Worm (Caenorhabditis elegans) whole organism, L4 larva: ENCODE results near the gene coa-7.

Source experiments
- D1046.2 ChIP-seq: fragments of 200-800 bp; sonication (Bioruptor generic); IDR thresholded peaks from 2 replicates; pipeline ENCODE4 v1.3.6; 2022; ENCODE audit warnings: missing genetic modification characterization, missing compliant biosample characterization
- F37D6.2 ChIP-seq: sonication (generic microtip); optimal IDR thresholded peaks from 2 replicates; lab custom pipeline; 2016; ENCODE audit warnings: mild to moderate bottlenecking, missing genetic modification characterization, missing compliant biosample characterization
- F49E8.2 ChIP-seq: sonication (generic microtip); optimal IDR thresholded peaks from 2 replicates; lab custom pipeline; 2016; ENCODE audit warnings: missing compliant biosample characterization, mild to moderate bottlenecking, missing genetic modification characterization, borderline replicate concordance
- T20F7.1 ChIP-seq: fragments of 200-800 bp; sonication (Bioruptor generic); optimal IDR thresholded peaks from 2 replicates; lab custom pipeline; 2018; ENCODE audit warnings: mild to moderate bottlenecking, missing genetic modification characterization, missing compliant biosample characterization
- ZK337.2 ChIP-seq: fragments of 200-800 bp; sonication (Bioruptor generic); IDR thresholded peaks from 2 replicates; pipeline ENCODE4 v1.3.6; 2022; ENCODE audit warnings: missing genetic modification reagents, missing genetic modification characterization, missing compliant biosample characterization
- aly-2 ChIP-seq: sonication (generic microtip); optimal IDR thresholded peaks from 2 replicates; lab custom pipeline; 2018; ENCODE audit warnings: missing biosample characterization, missing genetic modification characterization
- ama-1 ChIP-seq: fragments of 150-350 bp; optimal IDR thresholded peaks from 2 replicates; lab custom pipeline; 2014; ENCODE audit warnings: inconsistent platforms, mixed read lengths
- ceh-20 ChIP-seq: fragments of 200-800 bp; sonication (Bioruptor generic); IDR thresholded peaks from 2 replicates; pipeline ENCODE4 v1.3.6; 2022; ENCODE audit warnings: missing genetic modification reagents, missing genetic modification characterization, missing compliant biosample characterization
- ceh-62 ChIP-seq: sonication (generic microtip); optimal IDR thresholded peaks from 2 replicates; lab custom pipeline; 2017; ENCODE audit warnings: missing biosample characterization, missing genetic modification characterization
- ceh-82 ChIP-seq: sonication (generic microtip); optimal IDR thresholded peaks from 2 replicates; lab custom pipeline; 2017; ENCODE audit warnings: missing biosample characterization, missing genetic modification characterization
- cey-2 ChIP-seq: sonication (generic microtip); optimal IDR thresholded peaks from 3 replicates; lab custom pipeline; 2017; ENCODE audit warnings: missing genetic modification characterization, mild to moderate bottlenecking, missing compliant biosample characterization, antibody characterized with exemption, borderline replicate concordance; ENCODE audit not compliant: insufficient read depth
- ctbp-1 ChIP-seq: fragments of 200-800 bp; sonication (Bioruptor generic); IDR thresholded peaks from 2 replicates; pipeline ENCODE4 v1.3.6; 2022; ENCODE audit warnings: missing genetic modification reagents, missing genetic modification characterization, missing compliant biosample characterization
- daf-19 ChIP-seq: fragments of 200-800 bp; sonication (Bioruptor generic); conservative IDR thresholded peaks from 2 replicates; pipeline ENCODE4 v1.3.6; 2022; ENCODE audit warnings: missing genetic modification characterization, missing compliant biosample characterization
- daf-8 ChIP-seq: fragments of 200-800 bp; sonication (Bioruptor generic); IDR thresholded peaks from 2 replicates; pipeline ENCODE4 v1.3.6; 2022; ENCODE audit warnings: missing genetic modification characterization, missing compliant biosample characterization
- dpl-1 ChIP-seq: fragments of 150-350 bp; optimal IDR thresholded peaks from 2 replicates; lab custom pipeline; 2014; ENCODE audit warnings: missing biosample characterization, missing genetic modification reagents, missing genetic modification characterization
- dve-1 ChIP-seq: sonication (generic microtip); optimal IDR thresholded peaks from 2 replicates; lab custom pipeline; 2017; ENCODE audit warnings: antibody characterized with exemption, mild to moderate bottlenecking, missing genetic modification characterization, missing compliant biosample characterization; ENCODE audit not compliant: insufficient read depth
- fkh-10 ChIP-seq: fragments of 150-350 bp; optimal IDR thresholded peaks from 2 replicates; lab custom pipeline; 2014; ENCODE audit warnings: missing biosample characterization, missing genetic modification reagents, missing genetic modification characterization
- lim-7 ChIP-seq: fragments of 200-800 bp; sonication (Bioruptor generic); IDR thresholded peaks from 2 replicates; pipeline ENCODE4 v1.3.6; 2022; ENCODE audit warnings: missing genetic modification characterization, missing compliant biosample characterization
- lin-1 ChIP-seq: fragments of 200-800 bp; sonication (Bioruptor generic); IDR thresholded peaks from 2 replicates; pipeline ENCODE4 v1.3.6; 2022; ENCODE audit warnings: missing genetic modification reagents, missing genetic modification characterization, missing compliant biosample characterization
- lin-13 ChIP-seq: fragments of 150-350 bp; optimal IDR thresholded peaks from 2 replicates; lab custom pipeline; 2014; ENCODE audit warnings: missing biosample characterization, missing genetic modification reagents, missing genetic modification characterization
- lin-15B ChIP-seq: fragments of 150-350 bp; sonication (generic microtip); optimal IDR thresholded peaks from 3 replicates; lab custom pipeline; 2014; ENCODE audit warnings: missing biosample characterization, missing genetic modification characterization
- lin-29 ChIP-seq: fragments of 200-800 bp; sonication (Bioruptor generic); IDR thresholded peaks from 2 replicates; pipeline ENCODE4 v1.3.6; 2022; ENCODE audit warnings: missing genetic modification reagents, missing genetic modification characterization, missing compliant biosample characterization
- lin-38 ChIP-seq: fragments of 200-800 bp; sonication (Bioruptor generic); IDR thresholded peaks from 2 replicates; pipeline ENCODE4 v1.3.6; 2022; ENCODE audit warnings: missing genetic modification reagents, missing genetic modification characterization, missing compliant biosample characterization
- lin-39 ChIP-seq: fragments of 150-350 bp; optimal IDR thresholded peaks from 2 replicates; lab custom pipeline; 2014; ENCODE audit warnings: missing biosample characterization, missing genetic modification reagents, missing genetic modification characterization
- madf-5 ChIP-seq, 2 experiments: fragments of 200-800 bp; sonication (Bioruptor generic); IDR thresholded peaks; 2 replicates each; pipeline ENCODE4 v1.3.6; 2022; ENCODE audit warnings: missing compliant biosample characterization in 2 of 2, missing genetic modification characterization in 2 of 2
- mdt-29 ChIP-seq: fragments of 200-800 bp; sonication (Bioruptor generic); IDR thresholded peaks from 2 replicates; pipeline ENCODE4 v1.3.6; 2022; ENCODE audit warnings: missing genetic modification reagents, missing genetic modification characterization, missing compliant biosample characterization
- mes-2 ChIP-seq: sonication (generic microtip); optimal IDR thresholded peaks from 2 replicates; lab custom pipeline; 2016; ENCODE audit warnings: missing genotype, mild to moderate bottlenecking, missing genetic modification characterization, missing compliant biosample characterization; ENCODE audit not compliant: poor library complexity, severe bottlenecking
- mxl-3 ChIP-seq: fragments of 200-800 bp; sonication (Bioruptor generic); optimal IDR thresholded peaks from 2 replicates; lab custom pipeline; 2018; ENCODE audit warnings: mild to moderate bottlenecking, missing genetic modification characterization, missing compliant biosample characterization
- nhr-102 ChIP-seq: sonication (generic microtip); optimal IDR thresholded peaks from 2 replicates; lab custom pipeline; 2016; ENCODE audit warnings: mild to moderate bottlenecking, missing genetic modification characterization, moderate library complexity, missing compliant biosample characterization
- nhr-11 ChIP-seq: fragments of 150-350 bp; optimal IDR thresholded peaks from 2 replicates; lab custom pipeline; 2014; ENCODE audit warnings: missing biosample characterization, missing genetic modification characterization
- nhr-111 ChIP-seq: fragments of 200-800 bp; sonication (Bioruptor generic); optimal IDR thresholded peaks from 2 replicates; lab custom pipeline; 2018; ENCODE audit warnings: mild to moderate bottlenecking, missing genetic modification characterization, missing compliant biosample characterization
- nhr-48 ChIP-seq: sonication (generic microtip); optimal IDR thresholded peaks from 2 replicates; lab custom pipeline; 2016; ENCODE audit warnings: mild to moderate bottlenecking, missing genetic modification characterization, missing compliant biosample characterization
- nhr-6 ChIP-seq: fragments of 150-350 bp; optimal IDR thresholded peaks from 2 replicates; lab custom pipeline; 2014; ENCODE audit warnings: missing biosample characterization, missing genetic modification characterization
- nhr-76 ChIP-seq: fragments of 150-350 bp; optimal IDR thresholded peaks from 2 replicates; lab custom pipeline; 2014; ENCODE audit warnings: missing biosample characterization, missing genetic modification characterization
- pha-4 ChIP-seq, 2 experiments: fragments of 150-350 bp in 1 of 2; fragments of 200-800 bp in 1 of 2; sonication (Bioruptor generic) in 1 of 2; IDR thresholded peaks in 1 of 2; optimal IDR thresholded peaks in 1 of 2; 2 replicates each; pipeline versions ENCODE4 v1.3.6 to Lab custom; 2014 to 2022; ENCODE audit warnings: missing genetic modification characterization in 2 of 2, missing genetic modification reagents in 2 of 2, missing biosample characterization in 1 of 2, missing compliant biosample characterization in 1 of 2
- php-3 ChIP-seq: fragments of 200-800 bp; sonication (Bioruptor generic); IDR thresholded peaks from 2 replicates; pipeline ENCODE4 v1.3.6; 2022; ENCODE audit warnings: missing genetic modification reagents, missing genetic modification characterization, missing compliant biosample characterization
- pqm-1 ChIP-seq: sonication (generic microtip); optimal IDR thresholded peaks from 2 replicates; lab custom pipeline; 2017; ENCODE audit warnings: missing biosample characterization, missing genetic modification characterization
- rbr-2 ChIP-seq: sonication (generic microtip); optimal IDR thresholded peaks from 2 replicates; lab custom pipeline; 2016; ENCODE audit warnings: missing genotype, missing genetic modification characterization, missing compliant biosample characterization
- saeg-2 ChIP-seq: fragments of 200-800 bp; sonication (Bioruptor generic); IDR thresholded peaks from 2 replicates; pipeline ENCODE4 v1.3.6; 2022; ENCODE audit warnings: missing genetic modification reagents, missing genetic modification characterization, missing compliant biosample characterization
- sdz-12 ChIP-seq: fragments of 200-800 bp; sonication (Bioruptor generic); optimal IDR thresholded peaks from 2 replicates; lab custom pipeline; 2018; ENCODE audit warnings: mild to moderate bottlenecking, missing genetic modification characterization, missing compliant biosample characterization
- set-16 ChIP-seq: fragments of 200-800 bp; sonication (Bioruptor generic); IDR thresholded peaks from 2 replicates; pipeline ENCODE4 v1.3.6; 2022; ENCODE audit warnings: missing genetic modification reagents, missing genetic modification characterization, missing compliant biosample characterization
- skn-1 ChIP-seq: fragments of 150-350 bp; optimal IDR thresholded peaks from 2 replicates; lab custom pipeline; 2014; ENCODE audit warnings: missing biosample characterization, missing genetic modification characterization
- snpc-4 ChIP-seq: fragments of 150-350 bp; optimal IDR thresholded peaks from 2 replicates; lab custom pipeline; 2014; ENCODE audit warnings: missing biosample characterization, missing genetic modification characterization
- spr-1 ChIP-seq: sonication (generic microtip); optimal IDR thresholded peaks from 2 replicates; lab custom pipeline; 2016; ENCODE audit warnings: mild to moderate bottlenecking, missing genetic modification characterization, missing compliant biosample characterization
- spr-3 ChIP-seq: fragments of 200-800 bp; sonication (Bioruptor generic); optimal IDR thresholded peaks from 2 replicates; lab custom pipeline; 2018; ENCODE audit warnings: mild to moderate bottlenecking, missing genetic modification characterization, missing compliant biosample characterization
- tag-97 ChIP-seq: fragments of 200-800 bp; sonication (Bioruptor generic); IDR thresholded peaks from 2 replicates; pipeline ENCODE4 v1.3.6; 2022; ENCODE audit warnings: missing genetic modification characterization, missing compliant biosample characterization
- unc-130 ChIP-seq: sonication (generic microtip); optimal IDR thresholded peaks from 2 replicates; lab custom pipeline; 2016; ENCODE audit warnings: missing genetic modification reagents, missing genetic modification characterization, missing compliant biosample characterization
- unc-39 ChIP-seq: sonication (generic microtip); optimal IDR thresholded peaks from 2 replicates; lab custom pipeline; 2017; ENCODE audit warnings: missing biosample characterization, missing genetic modification characterization
- zfp-3 ChIP-seq: fragments of 200-800 bp; sonication (Bioruptor generic); conservative IDR thresholded peaks from 2 replicates; pipeline ENCODE4 v1.3.6; 2022; ENCODE audit warnings: missing genetic modification reagents, missing genetic modification characterization, missing compliant biosample characterization

Gene coa-7

DNA sequence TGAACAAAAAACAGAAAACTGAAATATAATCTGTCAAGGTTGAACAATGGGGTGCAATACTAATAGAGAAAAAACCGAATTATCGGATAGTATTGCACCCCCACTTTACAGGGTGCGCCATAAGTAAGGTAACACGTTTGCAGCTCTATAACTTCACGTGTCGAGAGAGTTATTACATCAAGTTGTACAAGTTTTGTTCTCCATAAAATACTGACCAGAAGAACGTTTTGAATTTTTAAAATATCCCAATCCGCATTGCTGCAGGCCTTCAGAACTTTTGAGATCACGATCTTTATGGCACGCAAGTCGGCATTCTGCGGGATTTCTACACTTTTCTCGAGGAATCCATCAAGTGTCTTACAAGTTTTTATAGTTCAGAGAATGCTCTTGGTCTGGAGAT, 13.1 kb downstream of the coa-7 start (continued):
- TF ChIP-seq spr-3: no peak
- no peak for TF ChIP-seq ceh-62 (tag; lab: Kevin White, UChicago)
- TF ChIP-seq F49E8.2 (tag; lab: Kevin White, UChicago): no peak
- TF ChIP-seq D1046.2 (GFP tag; lab: Robert Waterston, UW): no peak
- TF ChIP-seq mes-2 (tag; lab: Kevin White, UChicago): peak; percentile 2
- peak; percentile 24 for TF ChIP-seq nhr-102
- no peak for TF ChIP-seq ceh-20 (GFP tag; lab: Robert Waterston, UW)
- TF ChIP-seq nhr-76: no peak
- TF ChIP-seq, all 104 proteins: peak for 5

DNA sequence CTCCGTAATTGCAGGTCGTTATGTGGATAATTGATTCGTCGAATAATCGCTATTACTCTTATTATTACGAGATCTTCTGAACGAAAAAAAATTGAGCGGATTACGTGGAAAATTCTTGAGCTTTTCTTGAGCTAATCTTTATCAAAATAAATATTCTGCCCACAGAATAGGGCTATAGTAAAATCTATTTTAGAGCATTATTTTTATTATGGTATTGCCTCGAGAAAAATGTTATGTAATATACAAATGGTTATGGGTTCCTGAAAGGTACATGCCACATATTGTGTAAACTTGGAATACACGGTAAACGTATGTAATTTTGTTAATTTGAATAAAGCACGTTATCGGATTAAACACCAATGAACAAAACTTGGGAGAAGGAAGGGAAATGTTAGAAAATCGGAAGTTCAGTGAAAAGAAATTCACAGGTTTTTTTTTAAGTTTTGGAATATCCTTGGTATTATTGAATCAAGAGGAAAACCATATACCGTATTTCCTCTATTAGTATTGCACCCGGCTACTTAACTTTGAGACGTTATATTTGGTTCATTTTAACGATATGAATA, 13.7 kb downstream of the coa-7 start:
- TF ChIP-seq nhr-111 (GFP tag; lab: Kevin White, UChicago) (no peak), tag-97 (GFP tag; lab: Robert Waterston, UW) (no peak), zfp-3 (GFP tag; lab: Robert Waterston, UW) (no peak), lin-1 (GFP tag; lab: Robert Waterston, UW) (no peak), skn-1 (tag; lab: Kevin White, UChicago) (no peak), pha-4 (GFP tag; IDR thresholded peaks at IDR 0.05; lab: Robert Waterston, UW) (0 out of 2 replicates have a peak, but pooled peaks have one; percentile 15), pha-4 (tag; optimal IDR thresholded peaks at IDR 0.05; lab: Kevin White, UChicago) (no peak), php-3 (GFP tag; lab: Robert Waterston, UW) (0 out of 2 replicates have a peak, but pooled peaks have one; percentile 11), daf-19 (GFP tag; lab: Robert Waterston, UW) (no peak), daf-8 (no peak), ctbp-1 (no peak), nhr-11 (tag; lab: Kevin White, UChicago) (no peak), snpc-4 (tag; lab: Kevin White, UChicago) (no peak), nhr-48 (tag; lab: Kevin White, UChicago) (peak; percentile 17), aly-2 (tag; lab: Kevin White, UChicago) (no peak), sdz-12 (GFP tag; lab: Kevin White, UChicago) (no peak), spr-1 (tag; lab: Kevin White, UChicago) (no peak), ceh-82 (tag; lab: Kevin White, UChicago) (no peak), nhr-102 (peak; percentile 49), nhr-6 (tag; lab: Kevin White, UChicago) (no peak), saeg-2 (GFP tag; lab: Robert Waterston, UW) (no peak), cey-2 (no peak), D1046.2 (GFP tag; lab: Robert Waterston, UW) (no peak), mxl-3 (GFP tag; lab: Kevin White, UChicago) (no peak), ama-1 (lab: Kevin White, UChicago) (peak; percentile 61), rbr-2 (tag; lab: Kevin White, UChicago) (no peak), F37D6.2 (tag; lab: Kevin White, UChicago) (no peak), unc-130 (GFP tag; lab: Kevin White, UChicago) (no peak), nhr-76 (no peak), lin-29 (GFP tag; lab: Robert Waterston, UW) (no peak), lin-13 (no peak), mdt-29 (GFP tag; lab: Robert Waterston, UW) (0 out of 2 replicates have a peak, but pooled peaks have one; percentile 10), T20F7.1 (GFP tag; lab: Kevin White, UChicago) (no peak), lim-7 (no peak), madf-5 (GFP tag; IDR thresholded peaks at IDR 0.05; lab: Robert Waterston, UW) (no peak), pqm-1 (no peak), ZK337.2 (GFP tag; lab: Robert Waterston, UW) (no peak), set-16 (GFP tag; lab: Robert Waterston, UW) (no peak), lin-38 (GFP tag; lab: Robert Waterston, UW) (no peak), dpl-1 (no peak), dve-1 (tag; lab: Kevin White, UChicago) (peak; percentile 74), fkh-10 (no peak), lin-39 (no peak), ceh-62 (tag; lab: Kevin White, UChicago) (no peak), lin-15B (tag; lab: Kevin White, UChicago) (no peak), unc-39 (tag; lab: Kevin White, UChicago) (no peak)
